Fruit fly (Drosophila melanogaster) whole organism, prepupa: ENCODE measurements around the gene tex.

Experiments used
- Blimp-1 ChIP-seq: fragments of 200-800 bp; sonication (Bioruptor generic); optimal IDR thresholded peaks from 3 replicates; lab custom pipeline; 2017; ENCODE audit warnings: missing biosample characterization, missing genetic modification characterization, mild to moderate bottlenecking, moderate library complexity, missing genetic modification reagents
- CG10631 ChIP-seq: fragments of 200-800 bp; sonication (Bioruptor generic); optimal IDR thresholded peaks from 2 replicates; lab custom pipeline; 2016; ENCODE audit warnings: missing biosample characterization, missing genetic modification characterization
- CG10669 ChIP-seq: fragments of 200-800 bp; sonication (Bioruptor generic); optimal IDR thresholded peaks from 3 replicates; lab custom pipeline; 2018; ENCODE audit warnings: missing biosample characterization, mild to moderate bottlenecking, missing genetic modification characterization, moderate library complexity
- CG11294 ChIP-seq: fragments of 200-800 bp; sonication (Bioruptor generic); IDR thresholded peaks from 2 replicates; pipeline ENCODE4 v1.3.6; 2022; ENCODE audit warnings: missing biosample characterization, missing genetic modification characterization
- CG11762 ChIP-seq: fragments of 200-800 bp; sonication (Bioruptor generic); optimal IDR thresholded peaks from 3 replicates; lab custom pipeline; 2016; ENCODE audit warnings: missing biosample characterization, missing genetic modification characterization; ENCODE audit not compliant: insufficient read depth
- CG11902 ChIP-seq: fragments of 200-800 bp; sonication (Bioruptor generic); optimal IDR thresholded peaks from 3 replicates; lab custom pipeline; 2016; ENCODE audit warnings: missing biosample characterization, missing genetic modification characterization
- CG15336 ChIP-seq: fragments of 200-800 bp; sonication (Bioruptor generic); IDR thresholded peaks from 2 replicates; pipeline ENCODE4 v1.3.6; 2022; ENCODE audit warnings: missing biosample characterization, missing genetic modification characterization
- CG16779 ChIP-seq: fragments of 200-800 bp; sonication (Bioruptor generic); optimal IDR thresholded peaks from 3 replicates; lab custom pipeline; 2017; ENCODE audit warnings: missing biosample characterization, mild to moderate bottlenecking, missing genetic modification characterization
- CG3032 ChIP-seq: fragments of 200-800 bp; optimal IDR thresholded peaks from 2 replicates; lab custom pipeline; 2019; ENCODE audit warnings: missing biosample characterization, mild to moderate bottlenecking, missing genetic modification characterization, moderate library complexity
- CG31627 ChIP-seq: fragments of 200-800 bp; sonication (Bioruptor generic); optimal IDR thresholded peaks from 3 replicates; lab custom pipeline; 2016; ENCODE audit warnings: missing biosample characterization, missing genetic modification characterization
- CG32006 ChIP-seq: fragments of 200-800 bp; sonication (Bioruptor generic); optimal IDR thresholded peaks from 3 replicates; lab custom pipeline; 2017; ENCODE audit warnings: missing biosample characterization, mild to moderate bottlenecking, missing genetic modification characterization
- CG4318 ChIP-seq: fragments of 200-800 bp; sonication (Bioruptor generic); optimal IDR thresholded peaks from 3 replicates; lab custom pipeline; 2017; ENCODE audit warnings: missing biosample characterization, mild to moderate bottlenecking, missing genetic modification characterization
- CG6163 ChIP-seq: fragments of 200-800 bp; sonication (Bioruptor generic); IDR thresholded peaks from 3 replicates; pipeline ENCODE4 v1.3.6; 2022; ENCODE audit warnings: missing biosample characterization, missing genetic modification characterization
- CG6276 ChIP-seq: fragments of 200-800 bp; sonication (Bioruptor generic); optimal IDR thresholded peaks from 2 replicates; lab custom pipeline; 2017; ENCODE audit warnings: missing biosample characterization, mild to moderate bottlenecking, missing genetic modification characterization
- CG6792 ChIP-seq: fragments of 200-800 bp; sonication (Bioruptor generic); optimal IDR thresholded peaks from 3 replicates; lab custom pipeline; 2016; ENCODE audit warnings: missing biosample characterization, missing genetic modification characterization
- CG6808 ChIP-seq: fragments of 200-800 bp; sonication (Bioruptor generic); optimal IDR thresholded peaks from 3 replicates; lab custom pipeline; 2017; ENCODE audit warnings: missing biosample characterization, missing genetic modification characterization, mild to moderate bottlenecking, moderate library complexity, missing genetic modification reagents
- CG6854 ChIP-seq: fragments of 200-800 bp; sonication (Bioruptor generic); optimal IDR thresholded peaks from 2 replicates; lab custom pipeline; 2017; ENCODE audit warnings: missing biosample characterization, mild to moderate bottlenecking, missing genetic modification characterization
- CG8119 ChIP-seq: fragments of 200-800 bp; sonication (Bioruptor generic); IDR thresholded peaks from 3 replicates; pipeline ENCODE4 v1.3.6; 2022; ENCODE audit warnings: missing biosample characterization, missing genetic modification characterization
- CG8319 ChIP-seq: fragments of 200-800 bp; sonication (Bioruptor generic); optimal IDR thresholded peaks from 3 replicates; lab custom pipeline; 2016; ENCODE audit warnings: missing biosample characterization, missing genetic modification characterization
- CG8632 ChIP-seq: fragments of 200-800 bp; sonication (Bioruptor generic); optimal IDR thresholded peaks from 3 replicates; lab custom pipeline; 2016; ENCODE audit warnings: missing biosample characterization, missing genetic modification characterization
- CG9139 ChIP-seq: fragments of 200-800 bp; sonication (Bioruptor generic); optimal IDR thresholded peaks from 3 replicates; lab custom pipeline; 2017; ENCODE audit warnings: missing biosample characterization, mild to moderate bottlenecking, missing genetic modification characterization
- Eip75B ChIP-seq: fragments of 200-800 bp; sonication (Bioruptor generic); optimal IDR thresholded peaks from 3 replicates; lab custom pipeline; 2016; ENCODE audit warnings: missing biosample characterization, missing genetic modification characterization
- Eip78C ChIP-seq: fragments of 200-800 bp; sonication (Bioruptor generic); peaks from one replicate; lab custom pipeline; 2016; ENCODE audit warnings: missing biosample characterization, missing genetic modification characterization
- Eip93F ChIP-seq: fragments of 200-800 bp; sonication (Bioruptor generic); optimal IDR thresholded peaks from 2 replicates; lab custom pipeline; 2016; ENCODE audit warnings: missing biosample characterization, mild to moderate bottlenecking, missing genetic modification characterization
- Ets21C ChIP-seq: fragments of 200-800 bp; sonication (Bioruptor generic); optimal IDR thresholded peaks from 3 replicates; lab custom pipeline; 2016; ENCODE audit warnings: missing biosample characterization, missing genetic modification characterization
- Ets96B ChIP-seq: fragments of 200-800 bp; optimal IDR thresholded peaks from 2 replicates; lab custom pipeline; 2019; ENCODE audit warnings: missing biosample characterization, mild to moderate bottlenecking, missing genetic modification characterization, moderate library complexity
- Gug ChIP-seq: fragments of 200-800 bp; sonication (Bioruptor generic); IDR thresholded peaks from 2 replicates; pipeline ENCODE4 v1.3.6; 2022; ENCODE audit warnings: missing biosample characterization, missing genetic modification characterization
- Hr38 ChIP-seq: sonication (Bioruptor generic); optimal IDR thresholded peaks from 2 replicates; lab custom pipeline; 2016; ENCODE audit warnings: missing biosample characterization, missing genetic modification characterization
- Hr39 ChIP-seq: fragments of 200-800 bp; sonication (Bioruptor generic); optimal IDR thresholded peaks from 2 replicates; lab custom pipeline; 2016; ENCODE audit warnings: missing biosample characterization, missing genetic modification characterization
- Hr4 ChIP-seq: fragments of 200-800 bp; sonication (Bioruptor generic); optimal IDR thresholded peaks from 3 replicates; lab custom pipeline; 2016; ENCODE audit warnings: missing biosample characterization, missing genetic modification characterization
- Smox ChIP-seq: fragments of 200-800 bp; sonication (Bioruptor generic); optimal IDR thresholded peaks from 3 replicates; lab custom pipeline; 2016; ENCODE audit warnings: missing biosample characterization, missing genetic modification characterization
- Sox102F ChIP-seq: fragments of 200-800 bp; sonication (Bioruptor generic); optimal IDR thresholded peaks from 2 replicates; lab custom pipeline; 2016; ENCODE audit warnings: missing biosample characterization, mild to moderate bottlenecking, missing genetic modification characterization
- Sox14 ChIP-seq: fragments of 200-800 bp; sonication (Bioruptor generic); optimal IDR thresholded peaks from 3 replicates; lab custom pipeline; 2016; ENCODE audit warnings: missing biosample characterization, missing genetic modification characterization
- Sox15 ChIP-seq: fragments of 200-800 bp; sonication (Bioruptor generic); optimal IDR thresholded peaks from 3 replicates; lab custom pipeline; 2016; ENCODE audit warnings: missing biosample characterization, missing genetic modification characterization
- achi ChIP-seq: fragments of 200-800 bp; sonication (Bioruptor generic); optimal IDR thresholded peaks from 3 replicates; lab custom pipeline; 2016; ENCODE audit warnings: missing biosample characterization, missing genetic modification characterization
- acj6 ChIP-seq: fragments of 200-800 bp; sonication (Bioruptor generic); optimal IDR thresholded peaks from 3 replicates; lab custom pipeline; 2016; ENCODE audit warnings: missing biosample characterization, missing genetic modification characterization
- cyc ChIP-seq: fragments of 200-800 bp; sonication (Bioruptor generic); optimal IDR thresholded peaks from 3 replicates; lab custom pipeline; 2016; ENCODE audit warnings: missing biosample characterization, missing genetic modification characterization
- fd59A ChIP-seq: fragments of 200-800 bp; sonication (Bioruptor generic); optimal IDR thresholded peaks from 2 replicates; lab custom pipeline; 2017; ENCODE audit warnings: missing biosample characterization, mild to moderate bottlenecking, missing genetic modification characterization, missing genetic modification reagents
- fd85E ChIP-seq: fragments of 200-800 bp; sonication (Bioruptor generic); optimal IDR thresholded peaks from 3 replicates; lab custom pipeline; 2016; ENCODE audit warnings: missing biosample characterization, missing genetic modification characterization
- lz ChIP-seq: fragments of 200-800 bp; sonication (Bioruptor generic); optimal IDR thresholded peaks from 3 replicates; lab custom pipeline; 2016; ENCODE audit warnings: missing biosample characterization, missing genetic modification characterization
- net ChIP-seq: fragments of 200-800 bp; sonication (Bioruptor generic); optimal IDR thresholded peaks from 3 replicates; lab custom pipeline; 2016; ENCODE audit warnings: missing biosample characterization, missing genetic modification characterization
- salr ChIP-seq, 2 experiments: fragments of 200-800 bp; sonication (Bioruptor generic); optimal IDR thresholded peaks; 3 replicates each; lab custom pipeline; 2016 to 2018; ENCODE audit warnings: missing biosample characterization in 2 of 2, missing genetic modification characterization in 2 of 2, mild to moderate bottlenecking in 1 of 2
- spab ChIP-seq: fragments of 200-800 bp; sonication (Bioruptor generic); optimal IDR thresholded peaks from 2 replicates; lab custom pipeline; 2017; ENCODE audit warnings: missing biosample characterization, mild to moderate bottlenecking, missing genetic modification characterization, missing genetic modification reagents
- topi ChIP-seq: fragments of 200-800 bp; sonication (Bioruptor generic); optimal IDR thresholded peaks from 3 replicates; lab custom pipeline; 2016; ENCODE audit warnings: missing biosample characterization, missing genetic modification characterization

Gene tex

DNA sequence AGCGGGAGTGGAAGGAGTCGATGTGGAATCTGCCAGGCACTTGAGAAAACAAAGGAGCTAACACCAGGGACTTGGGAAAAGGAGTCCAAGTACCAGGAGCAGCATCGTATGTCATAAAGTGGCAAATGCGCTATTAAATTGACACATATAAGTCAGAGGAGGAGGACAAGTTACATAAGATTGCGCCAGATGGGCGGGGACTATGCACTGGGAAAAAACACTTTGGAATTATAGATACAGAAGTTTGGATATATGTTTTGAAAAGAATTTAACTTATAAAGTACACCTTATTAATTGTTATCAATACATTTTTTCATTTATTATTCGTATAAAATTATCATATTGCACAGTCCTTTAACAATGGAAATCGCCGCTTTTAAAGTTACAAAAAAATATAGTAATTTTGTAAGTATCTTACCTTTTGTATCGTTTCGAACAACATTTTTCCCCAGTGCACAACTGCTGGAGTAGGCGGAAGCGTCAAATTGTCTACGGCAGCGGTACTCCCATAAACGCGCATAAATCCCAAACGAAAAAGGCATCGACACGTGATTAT lies 27.6 kb upstream of the tex start:
- no peak for TF ChIP-seq Sox102F (GFP tag; lab: Kevin White, UChicago)
- TF ChIP-seq Eip78C (GFP tag; lab: Kevin White, UChicago) = peak; percentile 11
- TF ChIP-seq lz (GFP tag; lab: Kevin White, UChicago) = no peak
- no peak for TF ChIP-seq Hr4 (GFP tag; lab: Kevin White, UChicago)
- TF ChIP-seq salr (GFP tag; optimal IDR thresholded peaks at IDR 0.05; lab: Kevin White, UChicago) = no peak
- TF ChIP-seq, all 60 proteins: peak for 1

DNA sequence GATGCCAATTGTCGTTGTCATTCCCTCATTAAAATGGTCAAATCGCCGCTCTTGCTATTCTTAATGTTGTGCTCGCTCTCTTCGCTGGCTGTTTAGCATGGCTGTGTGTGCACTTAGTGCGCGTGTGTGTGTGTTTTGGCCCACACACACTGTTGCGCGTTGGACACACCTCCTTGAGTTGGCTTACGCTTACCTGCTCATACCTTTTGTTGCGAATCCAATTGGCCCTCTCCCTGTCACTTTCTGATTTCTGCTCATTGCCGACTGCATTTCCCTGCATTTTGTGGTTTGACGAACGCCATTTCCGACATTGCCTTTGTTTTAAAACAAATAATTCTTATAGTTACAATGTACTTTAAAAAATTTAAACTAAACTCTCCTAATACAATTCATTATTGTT lies 26.5 kb upstream of the tex start:
- TF ChIP-seq CG11294 (GFP tag; lab: Robert Waterston, UW) = no peak
- no peak for TF ChIP-seq CG8632 (GFP tag; lab: Kevin White, UChicago)
- peak; percentile 8 for TF ChIP-seq Eip78C (GFP tag; lab: Kevin White, UChicago)
- TF ChIP-seq, all 60 proteins: peak for 1

DNA sequence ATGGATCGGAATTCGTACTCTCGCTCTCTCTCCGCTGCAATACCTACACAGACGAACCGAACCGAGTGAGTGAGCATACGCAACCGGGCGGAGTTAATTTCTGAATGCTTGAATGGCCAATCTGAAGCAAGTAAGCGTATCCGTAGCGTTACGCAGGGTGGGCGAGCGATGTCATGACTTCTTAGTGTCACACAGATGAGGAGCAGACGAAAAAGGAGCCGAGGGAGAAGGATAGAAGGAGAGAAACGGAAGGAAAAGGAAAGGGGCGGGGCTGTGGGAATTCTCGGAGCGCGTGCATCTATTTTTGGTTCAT lies 26.0 kb upstream of the tex start:
- no peak for TF ChIP-seq CG10631
- no peak for TF ChIP-seq acj6
- no peak for TF ChIP-seq Smox (GFP tag; lab: Kevin White, UChicago)
- TF ChIP-seq Hr39 = no peak

DNA sequence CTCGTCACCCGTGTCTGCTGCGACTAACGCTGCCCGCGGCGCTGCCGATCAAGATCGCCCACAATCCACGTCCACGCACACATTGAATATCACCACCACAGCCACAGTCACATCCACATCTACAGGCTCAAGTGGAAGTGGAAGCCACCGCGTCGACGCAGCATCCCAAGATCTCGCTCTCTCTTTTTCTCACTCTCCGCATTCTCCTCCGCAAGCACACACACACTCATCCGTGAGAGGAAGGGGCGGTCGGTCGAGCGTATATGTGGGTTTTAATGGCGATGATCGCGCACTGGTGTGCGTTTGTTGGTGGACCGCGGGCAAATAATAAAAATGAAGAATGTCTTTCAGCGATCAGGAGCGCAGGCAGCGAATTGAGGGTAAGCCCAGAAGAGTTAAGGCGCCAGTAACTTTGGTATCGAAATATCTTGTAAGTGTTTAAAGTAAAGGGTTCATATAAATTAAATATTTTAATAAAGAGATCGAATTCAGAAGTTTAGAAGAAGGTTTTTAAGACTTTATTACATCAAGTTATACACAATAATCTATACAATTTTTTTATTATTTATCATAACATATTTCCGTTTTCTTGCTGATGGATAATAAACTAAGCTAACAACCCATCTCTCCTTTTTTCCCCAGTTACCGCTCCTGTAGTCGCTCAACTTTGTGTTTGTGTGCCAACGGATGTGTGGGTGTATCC lies 25.5 kb upstream of the tex start, which contains the start of gene Poxm:
Poxm (minus strand) TSS at position 25 of the 703 bp plus-strand sequence.
- peak; percentile 94 for TF ChIP-seq CG11762
- peak; percentile 84 for TF ChIP-seq Hr39
- TF ChIP-seq Eip75B (GFP tag; lab: Kevin White, UChicago) = peak; percentile 90
- peak; percentile 24 for TF ChIP-seq Eip93F
- peak; percentile 94 for TF ChIP-seq CG8632 (GFP tag; lab: Kevin White, UChicago)
- TF ChIP-seq CG15336 (GFP tag; lab: Robert Waterston, UW) = peak; percentile 94
- peak; percentile 82 for TF ChIP-seq Ets21C (GFP tag; lab: Kevin White, UChicago)
- peak; percentile 85 for TF ChIP-seq CG6854
- peak; percentile 94 for TF ChIP-seq topi (GFP tag; lab: Kevin White, UChicago)
- TF ChIP-seq cyc (GFP tag; lab: Kevin White, UChicago) = peak; percentile 93
- peak; percentile 91 for TF ChIP-seq CG16779 (tag; lab: Kevin White, UChicago)
- peak; percentile 95 for TF ChIP-seq spab (GFP tag; lab: Kevin White, UChicago)
- TF ChIP-seq CG11902 (GFP tag; lab: Kevin White, UChicago) = peak; percentile 99
- peak; percentile 93 for TF ChIP-seq Sox14 (GFP tag; lab: Kevin White, UChicago)
- peak; percentile 97 for TF ChIP-seq CG8119 (GFP tag; lab: Robert Waterston, UW)
- TF ChIP-seq CG9139 = peak; percentile 89
- TF ChIP-seq fd59A (GFP tag; lab: Kevin White, UChicago) = peak; percentile 96
- peak; percentile 95 for TF ChIP-seq lz (GFP tag; lab: Kevin White, UChicago)
- TF ChIP-seq CG10669 = peak; percentile 95
- TF ChIP-seq CG10631 = peak; percentile 97
- TF ChIP-seq CG3032 = peak; percentile 98
- TF ChIP-seq CG6792 (GFP tag; lab: Kevin White, UChicago) = peak; percentile 96
- peak; percentile 96 for TF ChIP-seq achi
- TF ChIP-seq CG11294 (GFP tag; lab: Robert Waterston, UW) = peak; percentile 87
- TF ChIP-seq salr (GFP tag; optimal IDR thresholded peaks at IDR 0.05; lab: Kevin White, UChicago) = peak; percentile 72 to 98
- peak; percentile 95 for TF ChIP-seq Sox15 (GFP tag; lab: Kevin White, UChicago)
- TF ChIP-seq CG32006 (GFP tag; lab: Kevin White, UChicago) = peak; percentile 99
- peak; percentile 93 for TF ChIP-seq CG8319 (GFP tag; lab: Kevin White, UChicago)
- peak; percentile 90 for TF ChIP-seq CG31627
- peak; percentile 89 for TF ChIP-seq Blimp-1
- TF ChIP-seq CG4318 = peak; percentile 98
- peak; percentile 95 for TF ChIP-seq net (GFP tag; lab: Kevin White, UChicago)
- TF ChIP-seq fd85E (GFP tag; lab: Kevin White, UChicago) = peak; percentile 60
- peak; percentile 88 for TF ChIP-seq CG6163 (GFP tag; lab: Robert Waterston, UW)
- peak; percentile 96 for TF ChIP-seq Ets96B (tag; lab: Kevin White, UChicago)
- peak; percentile 97 for TF ChIP-seq CG6808
- TF ChIP-seq Gug = peak; percentile 92
- no peak for TF ChIP-seq Hr38 (GFP tag; lab: Kevin White, UChicago)
- peak; percentile 97 for TF ChIP-seq CG6276 (GFP tag; lab: Kevin White, UChicago)
